Worm (Caenorhabditis elegans): ENCODE measurements around the gene fdgt-2.

ce11 chrII:8390751-8391150 lies 26.7 kb upstream of the fdgt-2 start, which contains the start of gene F49E12.10:
- TF ChIP-seq lsy-2 (tag; optimal IDR thresholded peaks at IDR 0.05) (no peak), nhr-21 (tag; optimal IDR thresholded peaks at IDR 0.05) (no peak), nhr-237 (tag; optimal IDR thresholded peaks at IDR 0.05) (no peak), unc-62 (GFP tag; optimal IDR thresholded peaks at IDR 0.05) (no peak), lin-13 (GFP tag; optimal IDR thresholded peaks at IDR 0.05) (no peak), nhr-23 (tag; optimal IDR thresholded peaks at IDR 0.05) (no peak), snpc-4 (tag; optimal IDR thresholded peaks at IDR 0.05) (no peak), egl-27 (tag; optimal IDR thresholded peaks at IDR 0.05) (no peak), blmp-1 (tag; optimal IDR thresholded peaks at IDR 0.05; ENCODE audit: insufficient read depth) (no peak), ama-1 (optimal IDR thresholded peaks at IDR 0.05) (no peak), ztf-11 (tag; optimal IDR thresholded peaks at IDR 0.05) (no peak), ceh-82 (tag; optimal IDR thresholded peaks at IDR 0.05) (no peak), R02D3.7 (tag; optimal IDR thresholded peaks at IDR 0.05) (no peak)

Measured in whole organism, L2 larva.